Fruit fly (Drosophila melanogaster): ENCODE results near the gene Cpr30F.

DNA sequence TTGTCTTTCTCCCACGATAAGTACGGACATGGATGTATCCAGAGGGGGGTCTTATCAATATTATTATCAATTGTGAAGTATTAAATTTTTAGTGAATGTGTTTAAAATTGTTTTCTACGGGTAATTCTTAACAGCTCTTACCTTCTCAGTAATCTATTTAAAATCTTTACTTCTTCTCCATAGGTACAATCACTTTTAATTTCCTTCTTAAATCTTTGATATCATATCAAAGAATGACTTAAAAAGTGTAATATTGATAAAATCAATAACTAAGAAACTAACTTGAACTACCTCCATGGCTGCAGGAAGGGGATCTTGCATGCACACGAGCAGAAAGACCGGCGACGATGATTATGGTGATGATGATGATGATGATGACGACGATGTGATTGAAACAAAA, 49.6 kb upstream of the Cpr30F start:
- TF ChIP-seq pan (optimal IDR thresholded peaks at IDR 0.05): no peak
- no peak for TF ChIP-seq Dif (GFP tag; optimal IDR thresholded peaks at IDR 0.05; ENCODE audit: partially characterized antibody)
- no peak for TF ChIP-seq Vsx2 (GFP tag; optimal IDR thresholded peaks at IDR 0.05; ENCODE audit: partially characterized antibody)
- TF ChIP-seq h (GFP tag; optimal IDR thresholded peaks at IDR 0.05): peak; percentile 87
- TF ChIP-seq CG32264 (GFP tag; optimal IDR thresholded peaks at IDR 0.05): no peak
- TF ChIP-seq tai (GFP tag; optimal IDR thresholded peaks at IDR 0.05): no peak
- peak; percentile 92 for TF ChIP-seq fru (GFP tag; optimal IDR thresholded peaks at IDR 0.05)
